Fruit fly (Drosophila melanogaster): Measurements from ENCODE around the gene Prps.

Gene Prps

dm6 chr3L:9704162-9704748 is 7.8 kb upstream of the Prps start, which contains the start of gene CG16711 (continued):
- TF ChIP-seq Opbp (GFP tag; IDR thresholded peaks at IDR 0.05; ENCODE audit: partially characterized antibody) (peak; percentile 95), CG7839 (tag; optimal IDR thresholded peaks at IDR 0.05) (no peak), CG2116 (GFP tag; optimal IDR thresholded peaks at IDR 0.05) (peak; percentile 92), nau (GFP tag; optimal IDR thresholded peaks at IDR 0.05) (no peak), lmd (GFP tag; IDR thresholded peaks at IDR 0.05) (no peak), CG5245 (GFP tag; optimal IDR thresholded peaks at IDR 0.05) (no peak), salm (tag; optimal IDR thresholded peaks at IDR 0.05) (no peak), CG16863 (GFP tag; optimal IDR thresholded peaks at IDR 0.05) (no peak), dm (GFP tag; optimal IDR thresholded peaks at IDR 0.05) (no peak), CG14014 (GFP tag; IDR thresholded peaks at IDR 0.05) (no peak), insv (GFP tag; optimal IDR thresholded peaks at IDR 0.05) (peak; percentile 62 to 91), CG12236 (GFP tag; optimal IDR thresholded peaks at IDR 0.05) (no peak), Asciz (GFP tag; optimal IDR thresholded peaks at IDR 0.05) (no peak), Hr78 (GFP tag; optimal IDR thresholded peaks at IDR 0.05) (no peak), CG13775 (GFP tag; optimal IDR thresholded peaks at IDR 0.05) (no peak), lbe (GFP tag; optimal IDR thresholded peaks at IDR 0.05) (no peak), CG32767 (GFP tag; IDR thresholded peaks at IDR 0.05) (peak; percentile 87), CG7745 (tag; optimal IDR thresholded peaks at IDR 0.05) (no peak), hkb (optimal IDR thresholded peaks at IDR 0.05) (no peak), hkb (GFP tag; IDR thresholded peaks at IDR 0.05) (no peak), CG1529 (GFP tag; optimal IDR thresholded peaks at IDR 0.05) (no peak), CG6654 (GFP tag; optimal IDR thresholded peaks at IDR 0.05) (no peak), CG18619 (GFP tag; optimal IDR thresholded peaks at IDR 0.05) (no peak), CG15011 (GFP tag; optimal IDR thresholded peaks at IDR 0.05) (no peak), gcm (GFP tag; optimal IDR thresholded peaks at IDR 0.05) (no peak), ATbp (GFP tag; optimal IDR thresholded peaks at IDR 0.05) (no peak), tup (GFP tag; optimal IDR thresholded peaks at IDR 0.05) (no peak), CG33213 (GFP tag; optimal IDR thresholded peaks at IDR 0.05) (no peak), Rx (GFP tag; IDR thresholded peaks at IDR 0.05) (no peak), kni (GFP tag; optimal IDR thresholded peaks at IDR 0.05) (no peak), sens-2 (GFP tag; IDR thresholded peaks at IDR 0.05) (no peak), nom (GFP tag; optimal IDR thresholded peaks at IDR 0.05) (no peak), esg (GFP tag; conservative IDR thresholded peaks at IDR 0.05) (no peak), CG8388 (GFP tag; optimal IDR thresholded peaks at IDR 0.05) (no peak), CG10543 (GFP tag; optimal IDR thresholded peaks at IDR 0.05) (no peak), CG18764 (GFP tag; optimal IDR thresholded peaks at IDR 0.05) (no peak), HLHmδ (GFP tag; optimal IDR thresholded peaks at IDR 0.05) (no peak), CG16813 (GFP tag; IDR thresholded peaks at IDR 0.05; ENCODE audit: partially characterized antibody) (peak; percentile 87), da (GFP tag; optimal IDR thresholded peaks at IDR 0.05) (no peak), peb (GFP tag; IDR thresholded peaks at IDR 0.05) (no peak), CG4424 (GFP tag; optimal IDR thresholded peaks at IDR 0.05) (no peak), zfh2 (GFP tag; optimal IDR thresholded peaks at IDR 0.05) (no peak), al (GFP tag; IDR thresholded peaks at IDR 0.05) (no peak), CG1233 (GFP tag; optimal IDR thresholded peaks at IDR 0.05) (no peak), Sox102F (GFP tag; optimal IDR thresholded peaks at IDR 0.05) (no peak), sd (tag; optimal IDR thresholded peaks at IDR 0.05) (no peak), cg (GFP tag; optimal IDR thresholded peaks at IDR 0.05) (peak; percentile 58), zf30C (GFP tag; optimal IDR thresholded peaks at IDR 0.05) (no peak), H15 (GFP tag; IDR thresholded peaks at IDR 0.05) (no peak), CG14441 (GFP tag; IDR thresholded peaks at IDR 0.05) (no peak), CG1602 (GFP tag; optimal IDR thresholded peaks at IDR 0.05) (no peak)

Measured in whole organism, embryonic.